Worm (Caenorhabditis elegans) whole organism, mixed stage, embryonic: ENCODE data around the gene mob-1.

Experiments
- ces-1 ChIP-seq: fragments of 150-350 bp; optimal IDR thresholded peaks from 2 replicates; lab custom pipeline; 2014; ENCODE audit warnings: missing biosample characterization, missing genetic modification reagents, missing genetic modification characterization
- lin-13 ChIP-seq: fragments of 150-350 bp; optimal IDR thresholded peaks from 2 replicates; lab custom pipeline; 2014; ENCODE audit warnings: missing biosample characterization, missing genetic modification characterization
- mab-5 ChIP-seq: fragments of 150-350 bp; optimal IDR thresholded peaks from 2 replicates; lab custom pipeline; 2014; ENCODE audit warnings: missing biosample characterization, missing genetic modification characterization
- mep-1 ChIP-seq: fragments of 150-350 bp; optimal IDR thresholded peaks from 2 replicates; lab custom pipeline; 2017; ENCODE audit warnings: missing biosample characterization, missing genetic modification reagents, missing genetic modification characterization, inconsistent platforms
- nhr-12 ChIP-seq: fragments of 150-350 bp; optimal IDR thresholded peaks from 2 replicates; lab custom pipeline; 2014; ENCODE audit warnings: missing biosample characterization, missing genetic modification characterization
- pha-4 ChIP-seq: fragments of 150-350 bp; optimal IDR thresholded peaks from 2 replicates; lab custom pipeline; 2018; ENCODE audit warnings: missing biosample characterization, missing genetic modification reagents, missing genetic modification characterization
- unc-120 ChIP-seq: sonication (generic microtip); optimal IDR thresholded peaks from 2 replicates; lab custom pipeline; 2017; ENCODE audit warnings: missing genetic modification characterization, missing compliant biosample characterization; ENCODE audit not compliant: poor library complexity, severe bottlenecking
- unc-39 ChIP-seq: fragments of 150-350 bp; optimal IDR thresholded peaks from 2 replicates; lab custom pipeline; 2014; ENCODE audit warnings: missing biosample characterization, missing genetic modification characterization
- unc-62 ChIP-seq: fragments of 150-350 bp; optimal IDR thresholded peaks from 2 replicates; lab custom pipeline; 2014; ENCODE audit warnings: missing biosample characterization, missing genetic modification reagents, missing genetic modification characterization
- zip-8 ChIP-seq: fragments of 150-350 bp; optimal IDR thresholded peaks from 2 replicates; lab custom pipeline; 2014; ENCODE audit warnings: missing biosample characterization, missing genetic modification characterization
- ztf-11 ChIP-seq: fragments of 150-350 bp; optimal IDR thresholded peaks from 2 replicates; lab custom pipeline; 2014; ENCODE audit warnings: missing biosample characterization, missing genetic modification characterization

- TF ChIP-seq ztf-11 (tag; lab: Kevin White, UChicago), result no peak
- no peak for TF ChIP-seq lin-13
- TF ChIP-seq mep-1 (tag; lab: Kevin White, UChicago), result no peak
- TF ChIP-seq nhr-12 (tag; lab: Kevin White, UChicago), result no peak
- TF ChIP-seq zip-8 (tag; lab: Kevin White, UChicago), result no peak
- TF ChIP-seq unc-62 (GFP tag; lab: Kevin White, UChicago), result no peak
- TF ChIP-seq mab-5 (tag; lab: Kevin White, UChicago), result no peak
- no peak for TF ChIP-seq pha-4 (tag; lab: Kevin White, UChicago)
- no peak for TF ChIP-seq unc-120
- no peak for TF ChIP-seq ces-1 (GFP tag; lab: Kevin White, UChicago)
- no peak for TF ChIP-seq unc-39 (tag; lab: Kevin White, UChicago)
These were observed 4.9 kb upstream of the mob-1 start for ce11 chrIV:11855424-11855823.
